Fruit fly (Drosophila melanogaster): ENCODE results near the gene Arp5.

Gene Arp5

DNA sequence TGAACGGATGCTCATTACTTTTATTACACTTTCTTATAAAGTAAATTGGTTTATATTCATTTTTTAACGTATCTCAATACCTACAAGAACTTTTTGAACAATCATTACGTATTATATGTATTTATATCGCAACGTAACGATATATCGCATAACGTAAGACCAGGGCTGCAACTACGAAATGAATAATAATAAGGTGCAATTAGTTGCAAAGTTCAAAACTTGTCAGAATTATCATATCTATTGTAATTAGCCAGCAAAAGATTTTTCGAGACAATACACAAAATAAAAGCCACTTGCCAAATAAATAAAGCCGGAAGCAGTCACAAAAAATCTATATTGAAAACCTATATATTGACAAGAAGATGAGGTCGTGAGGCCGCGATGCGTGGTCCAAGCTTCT is 30.0 kb downstream of the Arp5 start (continued):
- TF ChIP-seq Deaf1 (tag; optimal IDR thresholded peaks at IDR 0.05): no peak
- no peak for TF ChIP-seq CG15073 (GFP tag; optimal IDR thresholded peaks at IDR 0.05)
- no peak for TF ChIP-seq CG10543 (GFP tag; optimal IDR thresholded peaks at IDR 0.05)
- TF ChIP-seq ase (GFP tag; IDR thresholded peaks at IDR 0.05): no peak
- TF ChIP-seq Bdp1 (GFP tag; optimal IDR thresholded peaks at IDR 0.05): no peak
- TF ChIP-seq lola (GFP tag; optimal IDR thresholded peaks at IDR 0.05): no peak
- TF ChIP-seq vfl (GFP tag; optimal IDR thresholded peaks at IDR 0.05): peak; percentile 15
- TF ChIP-seq ranshi (GFP tag; IDR thresholded peaks at IDR 0.05): no peak
- no peak for TF ChIP-seq Awh (GFP tag; IDR thresholded peaks at IDR 0.05)
- peak; percentile 17 for TF ChIP-seq Abd-B (GFP tag; optimal IDR thresholded peaks at IDR 0.05)
- TF ChIP-seq CG32532 (GFP tag; IDR thresholded peaks at IDR 0.05): no peak
- peak; percentile 1 for TF ChIP-seq Hr3 (GFP tag; optimal IDR thresholded peaks at IDR 0.05)
- TF ChIP-seq CG12769 (tag; optimal IDR thresholded peaks at IDR 0.05): no peak
- no peak for TF ChIP-seq gcm (GFP tag; optimal IDR thresholded peaks at IDR 0.05)
- TF ChIP-seq croc (GFP tag; conservative IDR thresholded peaks at IDR 0.05): no peak
- peak; percentile 79 for TF ChIP-seq hbn (GFP tag; IDR thresholded peaks at IDR 0.05; ENCODE audit: partially characterized antibody)
- no peak for TF ChIP-seq GATAe (GFP tag; conservative IDR thresholded peaks at IDR 0.05)
- no peak for TF ChIP-seq twi (tag; optimal IDR thresholded peaks at IDR 0.05)
- no peak for TF ChIP-seq Six4 (GFP tag; optimal IDR thresholded peaks at IDR 0.05)
- TF ChIP-seq ara (GFP tag; IDR thresholded peaks at IDR 0.05): no peak
- TF ChIP-seq CG13424 (tag; optimal IDR thresholded peaks at IDR 0.05): peak; percentile 32
- TF ChIP-seq MBD-R2 (GFP tag; IDR thresholded peaks at IDR 0.05): peak; percentile 57
- peak; percentile 26 for TF ChIP-seq CG9876 (GFP tag; optimal IDR thresholded peaks at IDR 0.05)
- no peak for TF ChIP-seq Dip2 (GFP tag; IDR thresholded peaks at IDR 0.05)
- no peak; the same call in 1 of the 2 replicates for TF ChIP-seq vvl (GFP tag; IDR thresholded peaks at IDR 0.05)
- TF ChIP-seq Sox100B (GFP tag; optimal IDR thresholded peaks at IDR 0.05): no peak
- TF ChIP-seq CG12391 (tag; optimal IDR thresholded peaks at IDR 0.05): peak; percentile 41
- 0 out of 2 replicates have a peak, but pooled peaks have one; percentile 10 for TF ChIP-seq al (GFP tag; IDR thresholded peaks at IDR 0.05)
- no peak for TF ChIP-seq CG2875 (GFP tag; optimal IDR thresholded peaks at IDR 0.05)
- peak; percentile 67 for TF ChIP-seq CG6791 (GFP tag; IDR thresholded peaks at IDR 0.05; ENCODE audit: partially characterized antibody)
- TF ChIP-seq CG17568 (GFP tag; optimal IDR thresholded peaks at IDR 0.05): no peak
- TF ChIP-seq pb (GFP tag; optimal IDR thresholded peaks at IDR 0.05): no peak
- TF ChIP-seq NFAT (GFP tag; IDR thresholded peaks at IDR 0.05): peak; percentile 39; the same call in 1 of the 2 replicates
- no peak for TF ChIP-seq CG31388 (GFP tag; optimal IDR thresholded peaks at IDR 0.05)
- TF ChIP-seq tio (GFP tag; optimal IDR thresholded peaks at IDR 0.05): peak; percentile 13
- no peak for TF ChIP-seq CG6272 (GFP tag; IDR thresholded peaks at IDR 0.05)
- no peak for TF ChIP-seq CG15479 (GFP tag; optimal IDR thresholded peaks at IDR 0.05)
- peak; percentile 37 for TF ChIP-seq CG4424 (GFP tag; optimal IDR thresholded peaks at IDR 0.05)
- peak in 1 of 2 experiments; percentile 40 for TF ChIP-seq Pdp1 (GFP tag; optimal IDR thresholded peaks at IDR 0.05)
- peak; percentile 78 for TF ChIP-seq CG34224 (GFP tag; IDR thresholded peaks at IDR 0.05; ENCODE audit: partially characterized antibody)
- TF ChIP-seq CG12071 (GFP tag; optimal IDR thresholded peaks at IDR 0.05): no peak
- no peak for TF ChIP-seq Oli (tag; optimal IDR thresholded peaks at IDR 0.05)
- no peak for TF ChIP-seq crol (GFP tag; IDR thresholded peaks at IDR 0.05)
- 0 out of 2 replicates have a peak, but pooled peaks have one; percentile 44 for TF ChIP-seq CG42726 (GFP tag; IDR thresholded peaks at IDR 0.05; ENCODE audit: partially characterized antibody)
- TF ChIP-seq az2 (GFP tag; optimal IDR thresholded peaks at IDR 0.05): peak; percentile 35
- peak; percentile 25 for TF ChIP-seq CG33213 (GFP tag; optimal IDR thresholded peaks at IDR 0.05)
- no peak for TF ChIP-seq gce (GFP tag; IDR thresholded peaks at IDR 0.05)
- TF ChIP-seq CG2889 (GFP tag; IDR thresholded peaks at IDR 0.05): no peak
- TF ChIP-seq CG8478 (optimal IDR thresholded peaks at IDR 0.05): no peak
- TF ChIP-seq zen2 (GFP tag; IDR thresholded peaks at IDR 0.05; ENCODE audit: partially characterized antibody): peak; percentile 88
- no peak for TF ChIP-seq HmgD (GFP tag; optimal IDR thresholded peaks at IDR 0.05)
